Worm (Caenorhabditis elegans) whole organism, early embryonic: ENCODE measurements around the gene F35G12.5.

Experiments used
- ama-1 ChIP-seq: fragments of 150-350 bp; optimal IDR thresholded peaks from 2 replicates; lab custom pipeline; 2014
- ceh-13 ChIP-seq: fragments of 200-800 bp; sonication (Bioruptor generic); optimal IDR thresholded peaks from 2 replicates; lab custom pipeline; 2018; ENCODE audit warnings: mild to moderate bottlenecking, missing genetic modification characterization, missing compliant biosample characterization
- ceh-36 ChIP-seq: sonication (generic microtip); optimal IDR thresholded peaks from 2 replicates; lab custom pipeline; 2016; ENCODE audit warnings: missing genetic modification characterization, inconsistent platforms, missing compliant biosample characterization
- flt-1 ChIP-seq: fragments of 200-800 bp; sonication (Bioruptor generic); IDR thresholded peaks from 2 replicates; pipeline ENCODE4 v1.3.6; 2022; ENCODE audit warnings: missing genetic modification characterization, missing compliant biosample characterization
- hmbx-1 ChIP-seq: sonication (generic microtip); optimal IDR thresholded peaks from 2 replicates; lab custom pipeline; 2016; ENCODE audit warnings: mild to moderate bottlenecking, missing genetic modification characterization, missing compliant biosample characterization
- hmg-4 ChIP-seq: fragments of 200-800 bp; sonication (Bioruptor generic); optimal IDR thresholded peaks from 2 replicates; lab custom pipeline; 2018; ENCODE audit warnings: mild to moderate bottlenecking, missing genetic modification characterization, missing compliant biosample characterization
- sea-1 ChIP-seq: fragments of 200-800 bp; sonication (Bioruptor generic); conservative IDR thresholded peaks from 2 replicates; pipeline ENCODE4 v1.3.6; 2022; ENCODE audit warnings: missing genetic modification characterization, missing compliant biosample characterization
- tbx-11 ChIP-seq: fragments of 200-800 bp; sonication (Bioruptor generic); IDR thresholded peaks from 2 replicates; pipeline ENCODE4 v1.3.6; 2022; ENCODE audit warnings: missing genetic modification characterization, missing compliant biosample characterization

ce11 chrIII:4555345-4555744, 28.6 kb upstream of the F35G12.5 start:
- TF ChIP-seq tbx-11 (no peak), ama-1 (no peak), ceh-36 (tag; lab: Kevin White, UChicago) (no peak), flt-1 (GFP tag; lab: Robert Waterston, UW) (no peak), hmg-4 (GFP tag; lab: Kevin White, UChicago) (no peak), sea-1 (no peak), ceh-13 (GFP tag; lab: Kevin White, UChicago) (no peak), hmbx-1 (tag; lab: Kevin White, UChicago) (no peak)
